Worm (Caenorhabditis elegans): ENCODE measurements around the gene droe-4.

- TF ChIP-seq lin-32 (GFP tag; optimal IDR thresholded peaks at IDR 0.05) (no peak), unc-62 (GFP tag; optimal IDR thresholded peaks at IDR 0.05) (no peak), ztf-11 (tag; optimal IDR thresholded peaks at IDR 0.05) (no peak), nhr-237 (tag; optimal IDR thresholded peaks at IDR 0.05) (no peak), elt-1 (tag; optimal IDR thresholded peaks at IDR 0.05; ENCODE audit: borderline replicate concordance, insufficient read depth) (no peak), drap-1 (GFP tag; optimal IDR thresholded peaks at IDR 0.05) (no peak), snpc-4 (tag; optimal IDR thresholded peaks at IDR 0.05) (no peak), bed-3 (GFP tag; optimal IDR thresholded peaks at IDR 0.05) (no peak), pha-4 (tag; optimal IDR thresholded peaks at IDR 0.05) (no peak), tbx-8 (GFP tag; optimal IDR thresholded peaks at IDR 0.05) (no peak), sptf-1 (tag; optimal IDR thresholded peaks at IDR 0.05) (no peak), flh-1 (GFP tag; optimal IDR thresholded peaks at IDR 0.05) (no peak)
These were observed 36.9 kb upstream of the droe-4 start for ce11 chrV:13955370-13956089.

Measured in whole organism, mixed stage, embryonic.